Worm (Caenorhabditis elegans): ENCODE data around the gene Y54G9A.9.

Y54G9A.9 gene

DNA sequence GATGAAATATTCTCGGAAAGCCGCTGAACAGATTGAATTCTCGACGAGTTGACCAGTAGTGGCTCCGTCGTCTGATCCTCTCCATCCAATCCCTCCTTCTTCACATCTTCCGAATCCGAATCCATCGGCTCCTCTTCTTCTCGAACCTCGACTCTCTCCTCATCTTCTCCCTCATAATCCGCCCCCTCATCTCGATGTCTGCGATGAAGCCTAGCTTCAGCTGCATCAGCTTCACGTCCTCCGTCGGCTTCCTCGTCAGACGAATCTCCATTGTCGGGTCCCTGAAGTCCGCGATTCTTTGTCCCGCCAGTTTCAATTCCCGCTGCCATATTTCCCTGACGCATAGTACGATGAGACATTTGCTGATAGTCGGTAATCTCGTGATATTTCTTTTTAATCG lies 43.9 kb upstream of the Y54G9A.9 start:
- TF ChIP-seq ztf-4 (tag; optimal IDR thresholded peaks at IDR 0.05) (no peak), lin-11 (tag; optimal IDR thresholded peaks at IDR 0.05) (no peak), nhr-129 (tag; optimal IDR thresholded peaks at IDR 0.05) (no peak), ceh-16 (tag; optimal IDR thresholded peaks at IDR 0.05) (no peak)

DNA sequence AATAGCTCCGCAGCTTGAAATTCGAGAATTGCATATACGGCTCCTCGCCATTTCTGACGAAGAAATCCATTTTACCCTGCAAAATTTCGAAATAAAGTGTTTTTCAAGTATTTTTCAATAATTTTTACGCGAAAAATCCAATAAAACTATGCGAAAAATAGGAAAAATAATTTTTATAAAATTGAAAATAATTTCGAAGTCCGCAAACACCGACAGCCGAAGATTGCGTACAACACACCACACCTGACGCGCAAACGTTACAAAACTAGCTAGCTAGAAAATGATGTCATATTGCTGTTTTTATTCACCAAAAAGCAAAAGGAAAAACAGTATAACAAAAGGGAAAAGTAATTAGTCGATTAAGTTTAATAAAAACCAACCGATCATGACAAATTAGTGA lies 34.8 kb upstream of the Y54G9A.9 start, which contains the start of gene rpoa-1:
Gene rpoa-1, minus strand, starts transcription at position 84 of the 400 bp plus-strand sequence.
- TF ChIP-seq unc-39 (tag; optimal IDR thresholded peaks at IDR 0.05) = no peak
- no peak for TF ChIP-seq ama-1 (optimal IDR thresholded peaks at IDR 0.05)
- peak; percentile 0 for TF ChIP-seq fos-1 (tag; optimal IDR thresholded peaks at IDR 0.05)
- TF ChIP-seq mbf-1 (tag; optimal IDR thresholded peaks at IDR 0.05) = no peak
- TF ChIP-seq elt-1 (tag; optimal IDR thresholded peaks at IDR 0.05) = no peak
- no peak for TF ChIP-seq zag-1 (tag; optimal IDR thresholded peaks at IDR 0.05)
- peak; percentile 46 for TF ChIP-seq C34F6.9 (tag; optimal IDR thresholded peaks at IDR 0.05)
- no peak for TF ChIP-seq lin-39 (tag; optimal IDR thresholded peaks at IDR 0.05)
- TF ChIP-seq ztf-11 (tag; optimal IDR thresholded peaks at IDR 0.05) = no peak
- TF ChIP-seq unc-55 (GFP tag; optimal IDR thresholded peaks at IDR 0.05) = peak; percentile 44
- no peak for TF ChIP-seq mab-5 (tag; optimal IDR thresholded peaks at IDR 0.05)
- peak; percentile 25 for TF ChIP-seq gmeb-1 (tag; optimal IDR thresholded peaks at IDR 0.05)
- TF ChIP-seq sem-4 (tag; optimal IDR thresholded peaks at IDR 0.05) = no peak
- TF ChIP-seq lsy-2 (tag; optimal IDR thresholded peaks at IDR 0.05) = peak in 1 of 2 experiments; percentile 70

DNA sequence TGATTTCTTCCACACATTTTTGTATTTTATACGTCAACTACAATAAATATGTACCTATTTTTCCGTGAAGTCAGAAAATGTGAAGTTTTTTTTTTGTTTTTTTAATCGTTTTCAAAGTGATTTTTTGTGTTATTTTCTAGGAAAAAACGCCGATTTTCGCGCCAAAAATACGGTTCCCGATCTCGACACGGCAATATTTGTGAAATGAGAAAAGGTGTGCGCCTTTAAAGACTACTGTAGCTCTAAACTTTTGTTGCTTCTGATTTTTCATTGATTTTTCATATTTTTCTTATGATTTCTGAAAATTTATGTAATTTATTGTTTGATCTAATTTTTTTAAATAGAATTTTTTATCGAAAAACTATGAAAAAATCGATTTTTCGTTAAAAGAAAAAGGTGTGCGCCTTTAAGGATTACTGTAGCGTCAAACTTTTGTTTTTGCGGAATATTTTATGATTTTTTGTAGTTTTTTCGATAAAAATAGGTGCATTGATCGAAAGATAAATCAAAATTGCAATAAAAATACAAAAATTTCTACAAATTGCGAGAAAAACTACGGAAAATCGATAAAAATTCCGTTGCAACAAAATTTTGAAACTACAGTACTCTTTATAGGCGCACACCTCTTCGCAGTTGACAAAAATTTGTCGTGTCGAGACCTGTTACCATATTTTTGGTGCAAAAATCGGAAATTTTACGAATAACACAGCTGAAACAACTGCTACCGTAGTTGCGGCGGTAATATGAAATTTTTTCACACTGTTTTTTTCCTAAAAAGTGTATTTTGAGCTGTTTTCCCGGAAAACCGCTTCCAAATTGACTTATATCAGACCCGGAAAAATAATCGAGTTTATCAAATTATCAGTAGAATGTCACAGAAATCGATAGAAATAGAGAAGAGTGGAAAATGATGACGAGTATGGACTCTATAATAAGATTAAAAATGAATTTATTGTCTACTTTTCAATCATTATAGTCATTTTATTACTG lies 33.9 kb upstream of the Y54G9A.9 start, which contains the start of gene kqt-3:
Gene kqt-3, plus strand, starts transcription at position 940 of the 990 bp plus-strand sequence.
- TF ChIP-seq fos-1 (tag; optimal IDR thresholded peaks at IDR 0.05) = peak; percentile 26
- no peak for TF ChIP-seq elt-3 (tag; optimal IDR thresholded peaks at IDR 0.05)

DNA sequence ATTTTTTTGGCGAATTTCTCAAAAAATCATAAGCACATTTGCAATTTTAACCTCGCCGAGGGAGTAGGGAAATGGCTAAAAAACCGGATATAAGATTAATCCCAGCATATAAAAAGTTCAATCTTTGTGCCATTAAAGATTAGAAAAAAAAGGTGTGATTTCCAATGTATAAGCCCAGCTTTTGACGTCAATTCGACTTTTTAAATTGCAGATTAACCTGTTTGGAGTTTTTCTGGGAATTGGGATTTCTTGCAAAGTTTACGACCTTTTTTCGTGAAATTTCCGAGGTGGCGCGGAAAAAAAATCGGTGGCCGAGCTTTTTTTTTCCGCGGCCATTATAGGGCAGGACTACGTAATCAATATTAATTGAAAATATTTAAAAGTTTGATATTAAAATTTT lies 31.8 kb upstream of the Y54G9A.9 start:
- TF ChIP-seq mab-5 (tag; optimal IDR thresholded peaks at IDR 0.05) (no peak), F13H6.1 (tag; optimal IDR thresholded peaks at IDR 0.05) (no peak), nhr-129 (tag; optimal IDR thresholded peaks at IDR 0.05) (no peak), mbf-1 (tag; optimal IDR thresholded peaks at IDR 0.05) (no peak), gmeb-1 (tag; optimal IDR thresholded peaks at IDR 0.05) (no peak), ztf-11 (tag; optimal IDR thresholded peaks at IDR 0.05) (no peak), ztf-4 (tag; optimal IDR thresholded peaks at IDR 0.05) (no peak), blmp-1 (tag; optimal IDR thresholded peaks at IDR 0.05; ENCODE audit: insufficient read depth) (no peak), zag-1 (tag; optimal IDR thresholded peaks at IDR 0.05) (no peak), snpc-4 (tag; optimal IDR thresholded peaks at IDR 0.05) (no peak)

DNA sequence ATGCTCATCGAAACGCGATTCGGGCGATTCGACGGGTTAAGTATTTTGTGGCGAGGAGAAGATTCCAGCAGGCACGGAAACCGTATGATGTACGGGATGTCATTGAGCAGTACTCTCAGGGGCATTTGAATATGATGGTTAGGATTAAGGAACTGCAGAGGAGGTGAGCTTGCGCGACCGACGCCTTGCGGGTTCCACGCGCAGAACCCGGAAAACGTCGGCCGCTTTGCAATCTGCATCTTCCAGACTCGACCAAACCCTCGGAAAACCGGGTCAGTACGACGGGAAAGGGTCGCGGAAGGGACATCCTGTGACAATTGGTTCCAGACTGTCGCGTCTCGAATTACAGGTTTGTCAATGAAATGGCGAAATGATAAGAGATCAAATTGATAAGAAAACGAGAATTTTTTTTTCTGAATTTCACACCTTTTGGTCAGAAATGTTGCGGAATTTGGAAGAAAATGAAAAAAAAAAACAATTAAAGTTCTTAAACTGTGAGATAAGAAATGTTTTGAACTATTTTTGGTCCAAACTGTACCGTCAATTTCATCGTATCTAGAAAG lies 17.9 kb upstream of the Y54G9A.9 start:
- TF ChIP-seq fos-1 (tag; optimal IDR thresholded peaks at IDR 0.05) = peak; percentile 40
- TF ChIP-seq crh-2 (tag; optimal IDR thresholded peaks at IDR 0.05) = no peak
- TF ChIP-seq C34F6.9 (tag; optimal IDR thresholded peaks at IDR 0.05) = no peak
- no peak for TF ChIP-seq alr-1 (tag; optimal IDR thresholded peaks at IDR 0.05)
- TF ChIP-seq Y55F3AM.14 (GFP tag; optimal IDR thresholded peaks at IDR 0.05) = no peak
- TF ChIP-seq nhr-12 (tag; optimal IDR thresholded peaks at IDR 0.05) = no peak
- TF ChIP-seq nhr-25 (tag; optimal IDR thresholded peaks at IDR 0.05) = no peak
- TF ChIP-seq R02D3.7 (tag; optimal IDR thresholded peaks at IDR 0.05) = no peak
- no peak for TF ChIP-seq blmp-1 (tag; optimal IDR thresholded peaks at IDR 0.05; ENCODE audit: insufficient read depth)
- peak; percentile 6 for TF ChIP-seq sma-9 (GFP tag; optimal IDR thresholded peaks at IDR 0.05)
- no peak for TF ChIP-seq sma-9 (tag; optimal IDR thresholded peaks at IDR 0.05)
- no peak for TF ChIP-seq nhr-237 (tag; optimal IDR thresholded peaks at IDR 0.05)
- no peak for TF ChIP-seq skn-1 (tag; optimal IDR thresholded peaks at IDR 0.05)
- TF ChIP-seq nhr-11 (tag; optimal IDR thresholded peaks at IDR 0.05) = no peak
- no peak for TF ChIP-seq unc-62 (GFP tag; optimal IDR thresholded peaks at IDR 0.05)
- no peak for TF ChIP-seq unc-55 (GFP tag; optimal IDR thresholded peaks at IDR 0.05)
- no peak for TF ChIP-seq gmeb-1 (tag; optimal IDR thresholded peaks at IDR 0.05)

Measured in whole organism, L2 larva.